Fruit fly (Drosophila melanogaster): ENCODE results near the gene Pkc98E.

The Pkc98E gene

dm6 chr3R:29039704-29040430 lies 911 bp downstream of the Pkc98E start (continued):
- TF ChIP-seq esg (GFP tag; conservative IDR thresholded peaks at IDR 0.05) (no peak), Stat92E (GFP tag; optimal IDR thresholded peaks at IDR 0.05) (no peak), Lim3 (GFP tag; IDR thresholded peaks at IDR 0.05) (no peak), CG10959 (GFP tag; IDR thresholded peaks at IDR 0.05) (no peak), CG5180 (GFP tag; optimal IDR thresholded peaks at IDR 0.05) (no peak), so (GFP tag; IDR thresholded peaks at IDR 0.05) (no peak), trh (GFP tag; optimal IDR thresholded peaks at IDR 0.05) (no peak), HLH4C (GFP tag; IDR thresholded peaks at IDR 0.05; ENCODE audit: partially characterized antibody) (no peak), CG7928 (GFP tag; optimal IDR thresholded peaks at IDR 0.05) (no peak), CG33557 (GFP tag; optimal IDR thresholded peaks at IDR 0.05) (no peak), CG2875 (GFP tag; optimal IDR thresholded peaks at IDR 0.05) (no peak), chinmo (GFP tag; IDR thresholded peaks at IDR 0.05; ENCODE audit: partially characterized antibody) (0 out of 4 replicates have a peak, but pooled peaks have one; percentile 40), Neu2 (GFP tag; optimal IDR thresholded peaks at IDR 0.05; ENCODE audit: borderline replicate concordance) (no peak), CG4617 (GFP tag; optimal IDR thresholded peaks at IDR 0.05; ENCODE audit: borderline replicate concordance) (peak; percentile 41), CG8924 (tag; optimal IDR thresholded peaks at IDR 0.05) (peak; percentile 8), dpn (GFP tag; optimal IDR thresholded peaks at IDR 0.05) (peak; percentile 2 to 56), sens (GFP tag) (peak; percentile 92), Fer3 (tag; optimal IDR thresholded peaks at IDR 0.05) (no peak), ro (GFP tag; IDR thresholded peaks at IDR 0.05) (no peak), Sin3A (optimal IDR thresholded peaks at IDR 0.05) (no peak), CG34422 (GFP tag; IDR thresholded peaks at IDR 0.05) (no peak), HLH3B (GFP tag; IDR thresholded peaks at IDR 0.05) (0 out of 2 replicates have a peak, but pooled peaks have one; percentile 28), Ada2b (GFP tag; IDR thresholded peaks at IDR 0.05) (peak; percentile 22; the same call in 1 of the 2 replicates), CG10431 (GFP tag; optimal IDR thresholded peaks at IDR 0.05) (no peak), fd64A (GFP tag; optimal IDR thresholded peaks at IDR 0.05) (no peak), tll (GFP tag; optimal IDR thresholded peaks at IDR 0.05) (no peak), Blimp-1 (GFP tag; optimal IDR thresholded peaks at IDR 0.05) (no peak), CG4820 (GFP tag; optimal IDR thresholded peaks at IDR 0.05) (no peak), Elba2 (GFP tag; optimal IDR thresholded peaks at IDR 0.05) (peak; percentile 99), Camta (GFP tag; optimal IDR thresholded peaks at IDR 0.05) (no peak), maf-S (GFP tag; optimal IDR thresholded peaks at IDR 0.05) (no peak), rib (GFP tag; IDR thresholded peaks at IDR 0.05) (no peak), hkb (optimal IDR thresholded peaks at IDR 0.05) (no peak), hkb (GFP tag; IDR thresholded peaks at IDR 0.05) (0 out of 2 replicates have a peak, but pooled peaks have one; percentile 10), chif (GFP tag; optimal IDR thresholded peaks at IDR 0.05) (peak in 1 of 2 experiments; percentile 25), CG15269 (tag; optimal IDR thresholded peaks at IDR 0.05) (no peak), HLHmδ (GFP tag; optimal IDR thresholded peaks at IDR 0.05) (no peak), CG6654 (GFP tag; optimal IDR thresholded peaks at IDR 0.05) (no peak), onecut (GFP tag; IDR thresholded peaks at IDR 0.05) (no peak), aop (GFP tag; IDR thresholded peaks at IDR 0.05) (no peak), sim (GFP tag; IDR thresholded peaks at IDR 0.05) (no peak), gcm (GFP tag; optimal IDR thresholded peaks at IDR 0.05) (no peak), CG6765 (GFP tag; optimal IDR thresholded peaks at IDR 0.05) (peak; percentile 12), CG3163 (GFP tag; optimal IDR thresholded peaks at IDR 0.05) (peak; percentile 33), CG10147 (GFP tag; optimal IDR thresholded peaks at IDR 0.05) (no peak), ato (GFP tag; IDR thresholded peaks at IDR 0.05; ENCODE audit: partially characterized antibody) (no peak), CG4328 (GFP tag; optimal IDR thresholded peaks at IDR 0.05) (no peak), CG12219 (GFP tag; optimal IDR thresholded peaks at IDR 0.05) (no peak), CG13123 (GFP tag; optimal IDR thresholded peaks at IDR 0.05) (no peak)
